Fruit fly (Drosophila melanogaster) whole organism, prepupa: ENCODE data around the gene moody.

Experiments
- CG15336 ChIP-seq: fragments of 200-800 bp; sonication (Bioruptor generic); IDR thresholded peaks from 2 replicates; pipeline ENCODE4 v1.3.6; 2022; ENCODE audit warnings: missing biosample characterization, missing genetic modification characterization
- CG8119 ChIP-seq: fragments of 200-800 bp; sonication (Bioruptor generic); IDR thresholded peaks from 3 replicates; pipeline ENCODE4 v1.3.6; 2022; ENCODE audit warnings: missing biosample characterization, missing genetic modification characterization
- Eip78C ChIP-seq: fragments of 200-800 bp; sonication (Bioruptor generic); peaks from one replicate; lab custom pipeline; 2016; ENCODE audit warnings: missing biosample characterization, missing genetic modification characterization
- fkh ChIP-seq: fragments of 200-800 bp; sonication (Bioruptor generic); optimal IDR thresholded peaks from 3 replicates; lab custom pipeline; 2017; ENCODE audit warnings: missing biosample characterization, mild to moderate bottlenecking, missing genetic modification characterization, moderate library complexity

Gene moody

DNA sequence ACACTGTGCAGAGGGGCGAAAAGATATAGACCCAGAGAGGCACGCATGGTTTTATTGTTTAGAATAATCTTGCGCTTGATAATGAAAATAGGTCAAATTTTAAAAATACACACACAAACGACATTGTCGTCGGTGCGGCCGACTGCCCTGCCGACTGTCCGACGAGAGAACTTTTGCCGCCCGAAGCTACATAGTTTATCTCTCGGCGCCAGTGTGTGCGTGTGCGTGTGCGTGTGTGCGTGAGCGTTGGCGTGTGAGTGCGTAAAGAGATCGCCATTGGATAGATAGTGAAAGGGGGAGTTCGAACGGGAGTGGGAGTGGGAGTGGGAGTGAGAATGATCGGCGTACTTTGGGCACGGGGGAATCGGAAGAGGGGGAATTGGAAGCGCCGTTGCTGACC lies 54.3 kb downstream of the moody start:
- TF ChIP-seq CG15336 (GFP tag; lab: Robert Waterston, UW) (no peak), Eip78C (GFP tag; lab: Kevin White, UChicago) (peak; percentile 10), CG8119 (GFP tag; lab: Robert Waterston, UW) (0 out of 3 replicates have a peak, but pooled peaks have one; percentile 37), fkh (peak; percentile 53)
